Worm (Caenorhabditis elegans) whole organism, young adult: ENCODE data around the gene dsb-2.

Source experiments
- F39B2.1 ChIP-seq: fragments of 200-800 bp; sonication (Bioruptor generic); IDR thresholded peaks from 2 replicates; pipeline ENCODE4 v1.3.6; 2022; ENCODE audit warnings: missing genetic modification reagents, missing genetic modification characterization, missing compliant biosample characterization
- ama-1 ChIP-seq, 3 experiments: fragments of 150-350 bp in 1 of 3; sonication (generic microtip) in 2 of 3; optimal IDR thresholded peaks; 2 replicates each; lab custom pipeline; 2014 to 2018; ENCODE audit warnings: missing biosample characterization in 2 of 3, missing genetic modification characterization in 2 of 3, missing genetic modification reagents in 2 of 3
- die-1 ChIP-seq: sonication (generic microtip); optimal IDR thresholded peaks from 2 replicates; lab custom pipeline; 2016; ENCODE audit warnings: missing genotype, mild to moderate bottlenecking, missing genetic modification characterization, missing compliant biosample characterization
- let-607 ChIP-seq, 2 experiments: fragments of 200-800 bp in 1 of 2; sonication (Bioruptor generic) in 1 of 2; sonication (generic microtip) in 1 of 2; optimal IDR thresholded peaks; 2 replicates each; lab custom pipeline; 2016 to 2018; ENCODE audit warnings: mild to moderate bottlenecking in 2 of 2, missing compliant biosample characterization in 2 of 2, missing genetic modification characterization in 2 of 2, moderate library complexity in 2 of 2, missing genotype in 1 of 2
- snpc-4 ChIP-seq, 5 experiments: fragments of 150-350 bp in 1 of 5; sonication (generic microtip) in 4 of 5; optimal IDR thresholded peaks; 2 replicates each; lab custom pipeline; 2014 to 2018; ENCODE audit warnings: missing genetic modification characterization in 5 of 5, missing biosample characterization in 3 of 5, antibody characterized with exemption in 2 of 5, mild to moderate bottlenecking in 2 of 5, missing compliant biosample characterization in 2 of 5, missing genotype in 2 of 5, moderate library complexity in 2 of 5, missing genetic modification reagents in 1 of 5
- tbx-9 ChIP-seq: sonication (generic microtip); optimal IDR thresholded peaks from 2 replicates; lab custom pipeline; 2016; ENCODE audit warnings: borderline replicate concordance, missing genetic modification characterization, inconsistent platforms, missing compliant biosample characterization
- unc-62 ChIP-seq: fragments of 150-350 bp; optimal IDR thresholded peaks from 2 replicates; lab custom pipeline; 2014; ENCODE audit warnings: missing biosample characterization, missing genetic modification reagents, missing genetic modification characterization
- zim-3 ChIP-seq: sonication (generic microtip); optimal IDR thresholded peaks from 2 replicates; lab custom pipeline; 2017; ENCODE audit warnings: mild to moderate bottlenecking, missing genetic modification characterization, moderate library complexity, missing compliant biosample characterization

DNA sequence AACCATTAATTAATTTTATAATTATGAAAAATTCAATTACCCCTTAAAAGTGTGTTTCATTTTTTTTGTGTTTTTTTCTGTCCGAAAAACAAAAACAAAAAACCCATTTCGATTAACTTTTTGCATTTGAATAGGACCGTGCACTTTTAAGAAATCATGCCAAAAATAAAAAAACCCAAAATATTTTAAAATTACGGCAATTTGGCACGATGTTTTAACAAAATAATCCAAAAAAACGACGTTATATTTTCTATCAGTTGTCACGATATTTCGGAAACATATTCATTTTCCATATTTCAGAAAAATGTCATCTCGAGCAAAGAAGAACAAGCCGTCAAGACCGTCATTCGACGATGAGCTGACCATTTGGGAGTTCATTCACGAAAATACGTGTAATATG lies 49.2 kb upstream of the dsb-2 start, which contains the start of gene tebp-1:
- TF ChIP-seq snpc-4 (GFP tag; optimal IDR thresholded peaks at IDR 0.05; lab: Kevin White, UChicago) (no peak), snpc-4 (tag; optimal IDR thresholded peaks at IDR 0.05; lab: Kevin White, UChicago) (no peak), let-607 (tag; optimal IDR thresholded peaks at IDR 0.05; lab: Kevin White, UChicago) (no peak), zim-3 (no peak), F39B2.1 (GFP tag; lab: Robert Waterston, UW) (no peak), tbx-9 (tag; lab: Kevin White, UChicago) (no peak), die-1 (tag; lab: Kevin White, UChicago) (no peak), ama-1 (optimal IDR thresholded peaks at IDR 0.05; lab: Kevin White, UChicago) (no peak), ama-1 (GFP tag; optimal IDR thresholded peaks at IDR 0.05; lab: Kevin White, UChicago) (no peak), unc-62 (GFP tag; lab: Kevin White, UChicago) (no peak)
